Worm (Caenorhabditis elegans) whole organism, late embryonic: ENCODE results near the gene srt-56.

Source experiments
- C38D4.7 ChIP-seq: fragments of 200-800 bp; sonication (Bioruptor generic); optimal IDR thresholded peaks from 2 replicates; lab custom pipeline; 2018; ENCODE audit warnings: mild to moderate bottlenecking, missing genetic modification characterization, moderate library complexity, missing compliant biosample characterization
- F13H6.1 ChIP-seq: sonication (generic microtip); optimal IDR thresholded peaks from 2 replicates; lab custom pipeline; 2016; ENCODE audit warnings: missing genetic modification characterization, missing compliant biosample characterization
- K02D7.2 ChIP-seq: sonication (generic microtip); optimal IDR thresholded peaks from 2 replicates; lab custom pipeline; 2017; ENCODE audit warnings: mild to moderate bottlenecking, missing genetic modification characterization, missing compliant biosample characterization
- K09A11.1 ChIP-seq: sonication (generic microtip); optimal IDR thresholded peaks from 2 replicates; lab custom pipeline; 2017; ENCODE audit warnings: antibody characterized with exemption, mild to moderate bottlenecking, missing genetic modification characterization, missing compliant biosample characterization; ENCODE audit not compliant: insufficient read depth
- Y22D7AL.16 ChIP-seq: sonication (generic microtip); optimal IDR thresholded peaks from 2 replicates; lab custom pipeline; 2016; ENCODE audit warnings: missing genetic modification characterization, missing compliant biosample characterization
- ahr-1 ChIP-seq: sonication (generic microtip); optimal IDR thresholded peaks from 2 replicates; lab custom pipeline; 2016; ENCODE audit warnings: missing genetic modification characterization, missing compliant biosample characterization
- ceh-14 ChIP-seq: sonication (generic microtip); optimal IDR thresholded peaks from 2 replicates; lab custom pipeline; 2016; ENCODE audit warnings: missing genotype, missing genetic modification characterization, missing compliant biosample characterization
- ceh-22 ChIP-seq: sonication (generic microtip); optimal IDR thresholded peaks from 2 replicates; lab custom pipeline; 2017; ENCODE audit warnings: missing biosample characterization, missing genetic modification characterization
- ceh-30 ChIP-seq: fragments of 150-350 bp; optimal IDR thresholded peaks from 2 replicates; lab custom pipeline; 2014; ENCODE audit warnings: missing biosample characterization, missing genetic modification characterization
- ceh-31 ChIP-seq: sonication (generic microtip); optimal IDR thresholded peaks from 2 replicates; lab custom pipeline; 2016; ENCODE audit warnings: missing genetic modification characterization, missing compliant biosample characterization
- ceh-6 ChIP-seq: fragments of 200-800 bp; sonication (Bioruptor generic); optimal IDR thresholded peaks from 2 replicates; lab custom pipeline; 2018; ENCODE audit warnings: mild to moderate bottlenecking, missing genetic modification characterization, missing compliant biosample characterization
- dmd-4 ChIP-seq: sonication (generic microtip); optimal IDR thresholded peaks from 2 replicates; lab custom pipeline; 2016; ENCODE audit warnings: borderline replicate concordance, missing genetic modification characterization, missing compliant biosample characterization
- dve-1 ChIP-seq: sonication (generic microtip); optimal IDR thresholded peaks from 2 replicates; lab custom pipeline; 2017; ENCODE audit warnings: antibody characterized with exemption, mild to moderate bottlenecking, missing genetic modification characterization, missing compliant biosample characterization
- elt-2 ChIP-seq: sonication (generic microtip); optimal IDR thresholded peaks from 2 replicates; lab custom pipeline; 2016; ENCODE audit warnings: missing genetic modification reagents, missing genetic modification characterization, missing compliant biosample characterization
- elt-4 ChIP-seq: sonication (generic microtip); optimal IDR thresholded peaks from 2 replicates; lab custom pipeline; 2016; ENCODE audit warnings: missing genetic modification characterization, missing compliant biosample characterization
- eyg-1 ChIP-seq: sonication (generic microtip); optimal IDR thresholded peaks from 2 replicates; lab custom pipeline; 2016; ENCODE audit warnings: missing genotype, missing genetic modification characterization, missing compliant biosample characterization
- fax-1 ChIP-seq: sonication (generic microtip); optimal IDR thresholded peaks from 2 replicates; lab custom pipeline; 2016; ENCODE audit warnings: missing genotype, missing genetic modification characterization, missing compliant biosample characterization
- fkh-10 ChIP-seq: fragments of 150-350 bp; optimal IDR thresholded peaks from 2 replicates; lab custom pipeline; 2014; ENCODE audit warnings: missing biosample characterization, missing genetic modification reagents, missing genetic modification characterization
- fkh-6 ChIP-seq: sonication (generic microtip); optimal IDR thresholded peaks from 2 replicates; lab custom pipeline; 2016; ENCODE audit warnings: missing genetic modification characterization, missing compliant biosample characterization
- gmeb-2 ChIP-seq: sonication (generic microtip); optimal IDR thresholded peaks from 2 replicates; lab custom pipeline; 2016; ENCODE audit warnings: missing genetic modification characterization, inconsistent platforms, missing compliant biosample characterization
- hlh-13 ChIP-seq: fragments of 200-800 bp; sonication (Bioruptor generic); optimal IDR thresholded peaks from 2 replicates; lab custom pipeline; 2018; ENCODE audit warnings: mild to moderate bottlenecking, missing genetic modification characterization, missing compliant biosample characterization
- lin-11 ChIP-seq: fragments of 200-800 bp; sonication (Bioruptor generic); optimal IDR thresholded peaks from 2 replicates; lab custom pipeline; 2018; ENCODE audit warnings: mild to moderate bottlenecking, missing genetic modification characterization, missing compliant biosample characterization
- madf-2 ChIP-seq: sonication (generic microtip); optimal IDR thresholded peaks from 2 replicates; lab custom pipeline; 2017; ENCODE audit warnings: missing genetic modification characterization, missing compliant biosample characterization
- mec-3 ChIP-seq: sonication (generic microtip); optimal IDR thresholded peaks from 2 replicates; lab custom pipeline; 2016; ENCODE audit warnings: borderline replicate concordance, missing genetic modification characterization, missing compliant biosample characterization
- nfya-1 ChIP-seq: sonication (generic microtip); optimal IDR thresholded peaks from 2 replicates; lab custom pipeline; 2017; ENCODE audit warnings: missing genetic modification characterization, mild to moderate bottlenecking, missing compliant biosample characterization, antibody characterized with exemption, moderate library complexity
- pag-3 ChIP-seq: sonication (generic microtip); optimal IDR thresholded peaks from 2 replicates; lab custom pipeline; 2016; ENCODE audit warnings: missing compliant biosample characterization, missing genetic modification characterization, borderline replicate concordance
- pat-9 ChIP-seq: fragments of 200-800 bp; sonication (Bioruptor generic); optimal IDR thresholded peaks from 2 replicates; lab custom pipeline; 2018; ENCODE audit warnings: mild to moderate bottlenecking, missing genetic modification characterization, moderate library complexity, missing compliant biosample characterization
- pax-1 ChIP-seq: fragments of 150-350 bp; optimal IDR thresholded peaks from 2 replicates; lab custom pipeline; 2014; ENCODE audit warnings: missing biosample characterization, missing genetic modification characterization
- pha-2 ChIP-seq: sonication (generic microtip); optimal IDR thresholded peaks from 2 replicates; lab custom pipeline; 2017; ENCODE audit warnings: mild to moderate bottlenecking, missing genetic modification characterization, missing compliant biosample characterization
- pha-4 ChIP-seq: fragments of 150-350 bp; optimal IDR thresholded peaks from 2 replicates; lab custom pipeline; 2018; ENCODE audit warnings: missing biosample characterization, missing genetic modification reagents, missing genetic modification characterization
- pqm-1 ChIP-seq: sonication (generic microtip); optimal IDR thresholded peaks from 2 replicates; lab custom pipeline; 2016; ENCODE audit warnings: missing genetic modification characterization, missing compliant biosample characterization
- pros-1 ChIP-seq: fragments of 150-350 bp; optimal IDR thresholded peaks from 2 replicates; lab custom pipeline; 2014; ENCODE audit warnings: missing biosample characterization, missing genetic modification reagents, missing genetic modification characterization
- sox-2 ChIP-seq: fragments of 200-800 bp; sonication (Bioruptor generic); IDR thresholded peaks from 2 replicates; pipeline ENCODE4 v1.3.6; 2022; ENCODE audit warnings: missing genetic modification reagents, missing genetic modification characterization, missing compliant biosample characterization
- sox-4 ChIP-seq: sonication (generic microtip); optimal IDR thresholded peaks from 2 replicates; lab custom pipeline; 2017; ENCODE audit warnings: mild to moderate bottlenecking, missing genetic modification characterization, inconsistent platforms, missing compliant biosample characterization
- tbx-7 ChIP-seq: sonication (generic microtip); optimal IDR thresholded peaks from 2 replicates; lab custom pipeline; 2016; ENCODE audit warnings: missing genotype, missing genetic modification characterization, missing compliant biosample characterization
- ttx-3 ChIP-seq: sonication (generic microtip); optimal IDR thresholded peaks from 2 replicates; lab custom pipeline; 2016; ENCODE audit warnings: missing genetic modification reagents, missing genetic modification characterization, missing compliant biosample characterization
- unc-3 ChIP-seq, 2 experiments: fragments of 200-800 bp in 1 of 2; sonication (Bioruptor generic) in 1 of 2; sonication (generic microtip) in 1 of 2; conservative IDR thresholded peaks in 1 of 2; optimal IDR thresholded peaks in 1 of 2; 2 replicates each; pipeline versions ENCODE4 v1.3.6 to Lab custom; 2016 to 2022; ENCODE audit warnings: missing compliant biosample characterization in 2 of 2, missing genetic modification characterization in 2 of 2, missing genetic modification reagents in 1 of 2
- unc-42 ChIP-seq: sonication (generic microtip); optimal IDR thresholded peaks from 2 replicates; lab custom pipeline; 2016; ENCODE audit warnings: missing genotype, missing genetic modification characterization, missing compliant biosample characterization
- unc-86 ChIP-seq: sonication (generic microtip); optimal IDR thresholded peaks from 2 replicates; lab custom pipeline; 2016; ENCODE audit warnings: missing genetic modification characterization, missing compliant biosample characterization
- zip-5 ChIP-seq: sonication (generic microtip); optimal IDR thresholded peaks from 2 replicates; lab custom pipeline; 2016; ENCODE audit warnings: missing genetic modification characterization, missing compliant biosample characterization

Gene srt-56

ce11 chrV:3121743-3122142, at the start of gene srt-56:
Gene srt-56 (minus strand): TSS chrV:3121843.
- TF ChIP-seq Y22D7AL.16 (tag; lab: Kevin White, UChicago) (no peak), pag-3 (tag; lab: Kevin White, UChicago) (no peak)

DNA sequence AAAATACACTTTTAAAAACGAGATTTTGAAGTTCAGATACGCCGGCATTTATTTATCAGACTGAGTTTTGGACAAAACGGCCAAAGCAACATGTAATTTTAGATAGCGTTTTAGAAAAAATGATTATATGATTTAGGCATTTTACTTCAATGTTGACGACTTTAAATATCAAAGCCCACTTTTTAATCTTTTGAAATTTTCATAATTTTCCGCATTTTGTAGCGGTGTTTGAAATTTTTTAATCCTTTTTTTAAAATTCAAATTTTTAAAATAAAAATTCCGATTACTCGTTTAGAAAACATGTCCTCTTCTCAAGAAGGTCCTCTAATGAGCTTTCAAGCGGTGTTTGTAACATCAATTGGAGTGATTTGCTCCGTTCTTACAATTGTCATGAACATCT, 48.2 kb upstream of the srt-56 start, which contains the start of gene srbc-6:
srbc-6 (plus strand) TSS at position 301 of the 400 bp plus-strand sequence.
- TF ChIP-seq fkh-10 = no peak
- no peak for TF ChIP-seq sox-2 (GFP tag; lab: Robert Waterston, UW)
- no peak for TF ChIP-seq lin-11 (tag; lab: Kevin White, UChicago)
- no peak for TF ChIP-seq pax-1 (tag; lab: Kevin White, UChicago)
- TF ChIP-seq pha-2 = no peak
- TF ChIP-seq F13H6.1 (tag; lab: Kevin White, UChicago) = no peak
- TF ChIP-seq fax-1 (tag; lab: Kevin White, UChicago) = no peak

DNA sequence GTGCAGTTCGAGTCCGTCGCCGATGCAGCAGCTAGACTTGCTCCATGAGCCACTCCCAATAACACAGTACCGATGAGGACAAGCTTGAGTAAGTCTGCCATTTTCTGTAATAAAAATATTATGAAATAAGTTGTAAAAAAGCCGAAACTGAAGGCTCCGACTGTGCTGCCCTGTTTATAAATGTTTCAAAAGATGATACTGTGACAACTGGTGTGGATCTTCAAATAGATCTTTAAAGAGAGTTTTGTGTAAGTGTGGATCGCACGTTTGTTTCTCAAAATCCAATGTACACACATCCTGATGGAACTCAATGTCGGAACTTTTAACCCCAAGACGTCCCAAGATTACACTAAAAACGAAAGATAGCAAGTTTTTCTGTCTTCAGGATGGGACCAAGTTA, 47.0 kb upstream of the srt-56 start, which contains the start of gene C36C5.15:
C36C5.15 (minus strand) TSS at position 101 of the 400 bp plus-strand sequence.
- no peak for TF ChIP-seq ceh-22
- no peak for TF ChIP-seq ttx-3
- TF ChIP-seq ahr-1 (tag; lab: Kevin White, UChicago) = no peak
- no peak for TF ChIP-seq ceh-6 (GFP tag; lab: Kevin White, UChicago)
- no peak for TF ChIP-seq pros-1 (tag; lab: Kevin White, UChicago)
- TF ChIP-seq K02D7.2 (tag; lab: Kevin White, UChicago) = no peak
- no peak for TF ChIP-seq sox-4 (tag; lab: Kevin White, UChicago)
- no peak for TF ChIP-seq C38D4.7 (GFP tag; lab: Kevin White, UChicago)
- TF ChIP-seq ceh-14 (tag; lab: Kevin White, UChicago) = no peak
- no peak for TF ChIP-seq elt-2
- no peak for TF ChIP-seq fkh-6 (tag; lab: Kevin White, UChicago)
- no peak for TF ChIP-seq eyg-1

- TF ChIP-seq zip-5 (tag; lab: Kevin White, UChicago) (no peak), dmd-4 (tag; lab: Kevin White, UChicago) (no peak), unc-86 (tag; lab: Kevin White, UChicago) (no peak), dve-1 (tag; lab: Kevin White, UChicago) (no peak), ceh-14 (tag; lab: Kevin White, UChicago) (no peak), ceh-31 (tag; lab: Kevin White, UChicago) (no peak), unc-42 (tag; lab: Kevin White, UChicago) (no peak), sox-4 (tag; lab: Kevin White, UChicago) (no peak), gmeb-2 (tag; lab: Kevin White, UChicago) (no peak), elt-4 (no peak), K09A11.1 (tag; lab: Kevin White, UChicago) (no peak), ceh-30 (no peak), F13H6.1 (tag; lab: Kevin White, UChicago) (no peak), tbx-7 (no peak), madf-2 (tag; lab: Kevin White, UChicago) (no peak), fkh-10 (no peak)
These were observed 44.6 kb upstream of the srt-56 start, which contains the start of gene C36C5.4 for ce11 chrV:3166260-3166659. Gene C36C5.4 (plus strand): TSS chrV:3166560.

DNA sequence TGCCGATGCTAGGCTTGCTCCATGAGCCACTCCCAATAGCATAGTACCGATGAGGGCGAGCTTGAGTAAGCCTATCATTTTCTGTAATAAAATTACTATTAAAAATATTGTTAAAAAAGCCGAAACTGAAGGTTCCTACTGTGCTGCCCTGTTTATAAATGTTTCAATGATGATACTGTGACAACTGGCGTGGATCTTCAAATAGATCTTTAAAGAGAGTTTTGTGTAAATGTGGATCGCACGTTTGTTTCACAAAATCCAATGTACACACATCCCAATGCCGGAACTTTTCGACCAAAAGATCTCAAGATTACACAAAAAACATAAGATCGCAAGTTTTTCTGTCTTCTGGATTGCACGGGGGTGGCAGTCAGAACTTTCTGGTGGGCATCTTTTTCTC, 43.8 kb upstream of the srt-56 start, which contains the start of gene C36C5.14:
C36C5.14 (minus strand) TSS at position 101 of the 400 bp plus-strand sequence.
- no peak for TF ChIP-seq fkh-6 (tag; lab: Kevin White, UChicago)
- TF ChIP-seq pqm-1 = no peak
- no peak for TF ChIP-seq gmeb-2 (tag; lab: Kevin White, UChicago)
- no peak for TF ChIP-seq zip-5 (tag; lab: Kevin White, UChicago)
- TF ChIP-seq K02D7.2 (tag; lab: Kevin White, UChicago) = no peak
- no peak for TF ChIP-seq ahr-1 (tag; lab: Kevin White, UChicago)
- no peak for TF ChIP-seq pat-9
- TF ChIP-seq mec-3 = no peak
- no peak for TF ChIP-seq nfya-1 (tag; lab: Kevin White, UChicago)
- TF ChIP-seq unc-3 (GFP tag; conservative IDR thresholded peaks at IDR 0.05; lab: Robert Waterston, UW) = no peak
- no peak for TF ChIP-seq unc-3 (tag; optimal IDR thresholded peaks at IDR 0.05; lab: Kevin White, UChicago)
- TF ChIP-seq unc-86 (tag; lab: Kevin White, UChicago) = no peak
- TF ChIP-seq K09A11.1 (tag; lab: Kevin White, UChicago) = no peak
- no peak for TF ChIP-seq pha-4 (tag; lab: Kevin White, UChicago)
- TF ChIP-seq pros-1 (tag; lab: Kevin White, UChicago) = no peak
- no peak for TF ChIP-seq elt-2
- TF ChIP-seq madf-2 (tag; lab: Kevin White, UChicago) = no peak
- TF ChIP-seq hlh-13 = no peak
- TF ChIP-seq, all 69 proteins: peak for 0
